Fruit fly (Drosophila melanogaster) whole organism, larva: Measurements from ENCODE around the gene CG46318.

Experiments
- noc ChIP-seq: fragments of 200-800 bp; sonication (Bioruptor generic); optimal IDR thresholded peaks from 3 replicates; lab custom pipeline; 2019; ENCODE audit warnings: missing biosample characterization, mild to moderate bottlenecking, missing genetic modification characterization, moderate library complexity

The CG46318 gene

DNA sequence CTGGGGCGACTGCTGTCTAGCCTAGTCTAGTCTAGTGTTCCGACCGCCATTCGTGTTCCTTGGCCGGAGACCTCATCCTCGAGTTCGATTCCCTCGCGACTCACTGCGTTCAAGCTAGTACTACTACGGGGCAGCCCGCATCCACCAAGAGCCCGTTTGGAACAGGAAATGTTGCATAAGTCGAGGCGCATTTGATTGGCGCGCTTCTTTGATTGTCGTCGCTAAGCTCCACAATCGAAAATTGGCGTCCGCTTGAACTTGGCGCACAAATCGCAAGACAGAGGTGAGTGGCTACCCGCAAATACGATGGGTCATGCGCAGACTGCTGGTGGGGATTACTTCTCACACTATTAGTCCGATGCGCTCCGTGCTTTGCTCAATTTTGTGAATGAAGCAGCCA, 650 bp downstream of the CG46318 start:
- no peak for TF ChIP-seq noc

dm6 chr3R:18692619-18693018, 12.2 kb downstream of the CG46318 start, which contains the start of gene Muc91C:
Gene Muc91C (minus strand): TSS chr3R:18692719.
- TF ChIP-seq noc, result no peak

dm6 chr3R:18693611-18694010, 13.2 kb downstream of the CG46318 start, which contains the start of gene CG14300:
Gene CG14300 (minus strand): TSS chr3R:18693711.
- TF ChIP-seq noc, result no peak

- no peak for TF ChIP-seq noc
These were observed 14.5 kb downstream of the CG46318 start, which contains the start of gene CG34282 for dm6 chr3R:18694952-18695351. Gene CG34282 (plus strand): TSS chr3R:18695252.

DNA sequence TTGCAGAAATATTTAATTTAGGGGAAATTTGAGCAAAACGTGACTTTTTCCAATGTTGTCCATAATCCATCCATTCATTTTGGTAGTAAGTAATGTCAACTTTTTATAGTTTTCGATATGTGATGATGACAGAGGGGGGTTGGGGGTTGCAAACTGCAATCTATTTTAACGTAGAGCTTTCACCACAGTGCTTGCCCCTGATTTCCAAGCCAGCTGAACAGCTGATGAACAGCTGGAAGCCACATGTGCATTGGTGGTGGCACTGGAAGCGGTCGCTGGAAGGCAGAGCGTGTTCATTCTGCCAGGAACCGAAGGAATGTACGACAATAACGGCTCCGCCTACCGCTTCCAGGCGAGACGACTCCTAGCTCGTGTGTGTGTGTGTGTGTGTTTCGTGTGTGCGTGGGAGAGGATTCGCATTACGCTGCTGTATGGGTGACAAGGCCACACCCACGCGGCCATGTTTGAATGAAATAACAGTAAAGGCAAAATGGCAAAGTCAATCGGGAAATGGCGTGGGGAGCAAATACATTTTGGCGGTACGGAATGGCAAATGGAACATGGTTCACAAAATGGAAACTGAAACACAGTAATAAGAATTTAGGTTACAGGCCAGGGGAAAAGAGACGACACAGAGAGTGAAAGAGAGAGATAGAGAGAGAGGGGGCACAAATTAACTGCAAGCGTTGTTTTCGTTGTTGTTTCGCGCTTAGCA, 18.6 kb downstream of the CG46318 start:
- no peak for TF ChIP-seq noc

- TF ChIP-seq noc, result no peak
These were observed 23.1 kb downstream of the CG46318 start for dm6 chr3R:18703514-18703913.

DNA sequence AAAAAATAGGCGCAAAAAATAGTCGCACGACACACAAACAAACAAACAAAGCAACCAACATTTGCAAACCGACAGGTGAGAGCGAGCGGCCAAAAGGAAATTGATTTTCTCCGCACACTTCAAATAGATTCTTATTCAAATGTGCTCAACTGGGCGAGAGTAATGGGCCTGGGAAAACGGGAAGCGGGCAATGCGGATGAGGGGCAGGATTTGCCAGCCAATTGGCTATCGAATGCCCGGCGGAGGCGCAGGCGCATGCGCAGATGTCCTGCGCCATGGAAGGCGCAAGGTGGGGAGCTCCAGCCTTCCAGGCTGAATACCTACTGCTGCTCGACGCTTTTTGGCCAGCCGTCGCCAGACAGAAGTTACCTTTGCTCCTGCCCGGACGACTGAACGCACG, 24.7 kb downstream of the CG46318 start, which contains the start of the genes ChAT and VAChT:
ChAT (plus strand) TSS at position 352 of the 400 bp plus-strand sequence.
VAChT (plus strand) TSS at position 352 of the 400 bp plus-strand sequence.
- TF ChIP-seq noc, result no peak

DNA sequence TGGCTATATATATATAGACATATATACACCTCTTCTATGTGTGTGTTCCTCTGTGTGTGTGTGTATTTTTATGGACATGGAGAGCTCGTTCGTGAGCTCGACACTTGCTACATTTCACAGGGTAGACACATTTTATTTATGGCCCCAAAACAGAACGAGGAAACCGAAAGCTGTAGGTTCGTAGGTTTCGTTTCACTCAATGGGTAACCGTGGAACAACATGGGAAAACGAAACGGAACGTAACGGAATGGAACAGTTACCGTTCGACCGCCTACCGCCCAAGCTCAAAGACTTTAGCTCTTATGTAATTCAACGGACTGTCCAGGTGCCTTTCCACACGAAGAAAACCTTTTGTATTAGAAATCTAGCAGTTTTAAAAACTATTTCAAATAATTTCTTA, 25.9 kb downstream of the CG46318 start:
- no peak for TF ChIP-seq noc

DNA sequence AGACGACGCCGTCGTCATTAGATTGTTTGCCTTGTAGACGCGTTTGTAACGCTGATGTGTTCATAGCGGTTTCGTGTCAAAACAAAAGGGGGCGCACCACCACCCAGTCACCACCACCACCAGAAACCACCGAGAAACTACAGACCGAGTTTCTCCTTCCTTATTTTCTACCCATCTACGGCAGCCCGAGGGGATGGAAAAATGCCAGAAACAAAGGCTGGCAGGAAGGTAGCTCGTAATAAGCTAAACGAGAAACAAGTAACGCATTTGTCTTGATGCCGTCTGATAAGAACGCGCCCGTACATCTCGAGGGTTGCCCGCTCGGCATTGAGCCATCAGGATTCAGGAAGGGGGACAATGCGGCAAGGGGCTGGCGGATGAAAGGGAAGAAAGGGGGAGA, 27.1 kb downstream of the CG46318 start:
- TF ChIP-seq noc, result no peak

- TF ChIP-seq noc, result peak; percentile 45
These were observed 39.5 kb downstream of the CG46318 start for dm6 chr3R:18719767-18720341.

DNA sequence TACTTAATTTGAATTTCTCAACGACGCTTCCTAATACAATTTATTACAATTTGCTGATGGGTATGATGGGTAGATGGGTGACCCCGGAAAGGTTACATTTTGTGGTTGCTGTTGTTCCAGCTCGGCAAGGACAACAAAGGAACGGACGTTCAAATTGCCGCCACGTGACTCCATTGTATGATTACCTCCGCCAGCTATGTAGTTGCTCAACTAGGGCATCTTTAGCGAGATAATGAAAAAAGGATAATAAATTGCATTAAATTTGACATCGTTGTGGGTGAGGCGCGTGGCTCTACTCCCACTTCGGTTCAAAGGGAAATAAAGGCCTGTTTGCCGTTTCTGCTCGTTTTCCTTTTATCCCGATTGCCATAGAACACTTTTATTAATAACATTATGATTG, 41.0 kb downstream of the CG46318 start:
- TF ChIP-seq noc, result no peak

DNA sequence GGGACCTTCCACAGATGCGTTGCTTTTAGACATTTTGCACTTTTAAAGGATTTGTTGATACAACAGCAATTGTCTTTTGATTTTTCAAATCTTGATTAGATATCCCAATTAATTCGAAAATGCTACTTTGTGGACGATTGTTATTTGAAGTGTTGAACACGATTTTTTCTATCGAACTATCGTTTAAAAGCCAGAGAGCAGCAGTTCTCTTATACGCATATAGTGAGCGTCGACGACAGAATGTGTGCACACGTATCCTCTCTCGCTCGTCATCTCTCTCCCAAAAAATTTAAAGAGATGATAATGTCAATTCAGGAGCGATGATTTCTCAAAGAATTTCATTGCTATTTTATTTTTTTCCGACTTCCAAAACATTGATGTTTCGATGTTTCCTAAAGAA, 42.1 kb downstream of the CG46318 start, which contains the start of gene CG34283:
CG34283 (minus strand) TSS at position 101 of the 400 bp plus-strand sequence.
- TF ChIP-seq noc, result no peak

DNA sequence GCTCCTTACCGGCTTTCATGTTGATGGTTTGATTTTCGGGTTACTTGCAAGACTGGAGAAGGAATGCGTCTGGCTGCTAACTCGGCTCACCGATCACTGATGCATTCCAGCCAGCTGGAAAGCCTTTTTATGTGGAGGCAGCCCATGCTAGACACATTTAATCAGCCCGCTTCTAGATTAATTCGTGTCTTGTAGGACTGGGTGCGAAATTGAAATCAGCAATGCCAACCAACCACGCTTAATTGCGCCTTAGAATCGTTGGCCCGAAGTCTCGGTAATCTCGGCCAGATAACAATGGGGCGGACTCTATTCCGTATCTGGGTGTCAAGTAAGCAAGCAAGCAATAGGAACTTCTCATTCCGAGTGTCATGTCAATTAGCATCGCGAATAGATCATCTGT, 45.9 kb downstream of the CG46318 start, which contains the start of gene CG7714:
CG7714 (minus strand) TSS at position 101 of the 400 bp plus-strand sequence.
- no peak for TF ChIP-seq noc

- TF ChIP-seq noc, result no peak
These were observed 48.0 kb downstream of the CG46318 start, which contains the start of gene CG7715 for dm6 chr3R:18728368-18728767. Gene CG7715 (minus strand): TSS chr3R:18728468.

DNA sequence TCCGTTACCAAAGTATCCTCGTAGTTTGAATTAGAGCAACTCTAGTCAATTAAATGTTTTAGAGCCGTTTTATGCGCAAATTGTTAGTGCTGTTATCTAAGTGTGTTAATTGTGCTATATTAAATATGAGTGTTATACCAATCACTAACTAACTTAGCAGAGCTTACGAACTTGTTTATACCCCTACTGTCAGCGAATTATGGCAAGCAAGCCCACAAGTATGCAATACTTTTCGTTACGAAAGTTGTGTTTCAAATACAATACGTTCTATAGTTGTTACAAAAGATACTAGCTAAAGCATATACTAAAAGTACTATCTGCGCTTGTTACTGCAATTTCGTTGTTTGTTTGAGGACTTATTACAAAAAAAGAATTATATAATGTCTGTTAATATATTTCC, 50.8 kb downstream of the CG46318 start:
- TF ChIP-seq noc, result no peak

- TF ChIP-seq noc, result no peak
These were observed 52.0 kb downstream of the CG46318 start, which contains the start of gene CG14302 for dm6 chr3R:18732381-18732780. Gene CG14302 (plus strand): TSS chr3R:18732681.

- no peak for TF ChIP-seq noc
These were observed 53.2 kb downstream of the CG46318 start for dm6 chr3R:18733580-18733979.
